Worm (Caenorhabditis elegans) whole organism, L1 larva: ENCODE measurements around the gene T13C5.6.
A peak's percentile ranks its signal among the peaks of the same experiment; 100 is the strongest.

ENCODE experiments used
- C04F5.9 ChIP-seq: sonication (generic microtip); optimal IDR thresholded peaks from 2 replicates; lab custom pipeline; 2016; ENCODE audit warnings: missing genetic modification characterization, missing compliant biosample characterization
- C34B4.2 ChIP-seq: sonication (generic microtip); optimal IDR thresholded peaks from 2 replicates; lab custom pipeline; 2017; ENCODE audit warnings: mild to moderate bottlenecking, missing genetic modification characterization, missing compliant biosample characterization
- alr-1 ChIP-seq: fragments of 200-800 bp; sonication (Bioruptor generic); optimal IDR thresholded peaks from 2 replicates; lab custom pipeline; 2018; ENCODE audit warnings: borderline replicate concordance, mild to moderate bottlenecking, missing genetic modification characterization, missing compliant biosample characterization
- ceh-63 ChIP-seq: fragments of 200-800 bp; sonication (Bioruptor generic); optimal IDR thresholded peaks from 2 replicates; lab custom pipeline; 2018; ENCODE audit warnings: mild to moderate bottlenecking, missing genetic modification characterization, missing compliant biosample characterization
- ceh-82 ChIP-seq, 3 experiments: fragments of 150-350 bp in 1 of 3; sonication (generic microtip) in 2 of 3; optimal IDR thresholded peaks; 2 replicates each; lab custom pipeline; 2014 to 2017; ENCODE audit warnings: missing biosample characterization in 3 of 3, missing genetic modification characterization in 3 of 3
- ces-1 ChIP-seq: fragments of 150-350 bp; optimal IDR thresholded peaks from 2 replicates; lab custom pipeline; 2014; ENCODE audit warnings: missing biosample characterization, missing genetic modification reagents, missing genetic modification characterization
- dsc-1 ChIP-seq: sonication (generic microtip); optimal IDR thresholded peaks from 2 replicates; lab custom pipeline; 2016; ENCODE audit warnings: mild to moderate bottlenecking, missing genetic modification characterization, missing compliant biosample characterization
- egl-13 ChIP-seq: sonication (generic microtip); optimal IDR thresholded peaks from 2 replicates; lab custom pipeline; 2016; ENCODE audit warnings: missing genotype, missing genetic modification reagents, missing genetic modification characterization, missing compliant biosample characterization
- egl-27 ChIP-seq, 2 experiments: fragments of 150-350 bp in 1 of 2; sonication (generic microtip); optimal IDR thresholded peaks; 3 replicates each; lab custom pipeline; 2017 to 2018; ENCODE audit warnings: missing biosample characterization in 2 of 2, missing genetic modification characterization in 2 of 2, missing genetic modification reagents in 2 of 2
- ets-5 ChIP-seq: fragments of 200-800 bp; sonication (Bioruptor generic); IDR thresholded peaks from 2 replicates; pipeline ENCODE4 v1.3.6; 2022; ENCODE audit warnings: missing genetic modification characterization, missing compliant biosample characterization
- fkh-10 ChIP-seq: sonication (generic microtip); optimal IDR thresholded peaks from 2 replicates; lab custom pipeline; 2017; ENCODE audit warnings: missing biosample characterization, missing genetic modification reagents, missing genetic modification characterization
- fkh-4 ChIP-seq: sonication (generic microtip); optimal IDR thresholded peaks from 2 replicates; lab custom pipeline; 2016; ENCODE audit warnings: missing compliant biosample characterization, missing genetic modification characterization, borderline replicate concordance
- fkh-8 ChIP-seq: sonication (generic microtip); optimal IDR thresholded peaks from 2 replicates; lab custom pipeline; 2016; ENCODE audit warnings: mild to moderate bottlenecking, missing genetic modification characterization, missing compliant biosample characterization
- hlh-17 ChIP-seq: fragments of 200-800 bp; sonication (Bioruptor generic); optimal IDR thresholded peaks from 2 replicates; lab custom pipeline; 2018; ENCODE audit warnings: missing genetic modification characterization, mild to moderate bottlenecking, missing compliant biosample characterization, moderate library complexity, borderline replicate concordance
- hlh-4 ChIP-seq: sonication (generic microtip); optimal IDR thresholded peaks from 2 replicates; lab custom pipeline; 2016; ENCODE audit warnings: mild to moderate bottlenecking, missing genetic modification characterization, missing compliant biosample characterization
- jun-1 ChIP-seq: fragments of 150-350 bp; optimal IDR thresholded peaks from 2 replicates; lab custom pipeline; 2014; ENCODE audit warnings: missing biosample characterization, missing genetic modification reagents, missing genetic modification characterization
- lin-14 ChIP-seq: fragments of 200-800 bp; sonication (Bioruptor generic); optimal IDR thresholded peaks from 2 replicates; lab custom pipeline; 2018; ENCODE audit warnings: mild to moderate bottlenecking, missing genetic modification characterization, moderate library complexity, missing compliant biosample characterization
- lin-35 ChIP-seq, 2 experiments: fragments of 150-350 bp; optimal IDR thresholded peaks; 2 replicates each; lab custom pipeline; 2014; ENCODE audit warnings: missing biosample characterization in 2 of 2, missing genetic modification characterization in 2 of 2, missing genetic modification reagents in 2 of 2
- lir-3 ChIP-seq: sonication (generic microtip); optimal IDR thresholded peaks from 2 replicates; lab custom pipeline; 2016; ENCODE audit warnings: mild to moderate bottlenecking, missing genetic modification characterization, moderate library complexity, missing compliant biosample characterization; ENCODE audit not compliant: poor library complexity
- mdl-1 ChIP-seq, 2 experiments: fragments of 150-350 bp; optimal IDR thresholded peaks; 2 replicates each; lab custom pipeline; 2014 to 2017; ENCODE audit warnings: missing biosample characterization in 2 of 2, missing genetic modification characterization in 2 of 2, inconsistent platforms in 1 of 2
- mep-1 ChIP-seq: fragments of 150-350 bp; optimal IDR thresholded peaks from 2 replicates; lab custom pipeline; 2014; ENCODE audit warnings: missing biosample characterization, missing genetic modification characterization
- nhr-19 ChIP-seq: fragments of 200-800 bp; sonication (Bioruptor generic); conservative IDR thresholded peaks from 2 replicates; pipeline ENCODE4 v1.3.6; 2022; ENCODE audit warnings: missing genetic modification characterization, missing compliant biosample characterization
- nhr-47 ChIP-seq: sonication (generic microtip); optimal IDR thresholded peaks from 2 replicates; lab custom pipeline; 2016; ENCODE audit warnings: mild to moderate bottlenecking, missing genetic modification characterization, moderate library complexity, missing compliant biosample characterization
- nhr-71 ChIP-seq: sonication (generic microtip); optimal IDR thresholded peaks from 2 replicates; lab custom pipeline; 2016; ENCODE audit warnings: mild to moderate bottlenecking, missing genetic modification characterization, moderate library complexity, missing compliant biosample characterization
- nhr-77 ChIP-seq: fragments of 150-350 bp; optimal IDR thresholded peaks from 2 replicates; lab custom pipeline; 2014; ENCODE audit warnings: missing biosample characterization, missing genetic modification characterization
- nhr-84 ChIP-seq: sonication (generic microtip); optimal IDR thresholded peaks from 2 replicates; lab custom pipeline; 2017; ENCODE audit warnings: missing biosample characterization, missing genetic modification characterization
- pag-3 ChIP-seq: sonication (generic microtip); optimal IDR thresholded peaks from 2 replicates; lab custom pipeline; 2017; ENCODE audit warnings: missing genetic modification characterization, mild to moderate bottlenecking, missing compliant biosample characterization, antibody characterized with exemption, borderline replicate concordance; ENCODE audit not compliant: insufficient read depth
- pax-3 ChIP-seq: fragments of 200-800 bp; sonication (Bioruptor generic); optimal IDR thresholded peaks from 2 replicates; lab custom pipeline; 2018; ENCODE audit warnings: mild to moderate bottlenecking, missing genetic modification characterization, moderate library complexity, missing compliant biosample characterization
- pqm-1 ChIP-seq: sonication (generic microtip); optimal IDR thresholded peaks from 3 replicates; lab custom pipeline; 2017; ENCODE audit warnings: missing biosample characterization, missing genetic modification characterization
- rnt-1 ChIP-seq: sonication (generic microtip); optimal IDR thresholded peaks from 2 replicates; lab custom pipeline; 2016; ENCODE audit warnings: mild to moderate bottlenecking, missing genetic modification characterization, moderate library complexity, missing compliant biosample characterization
- snpc-4 ChIP-seq: fragments of 150-350 bp; optimal IDR thresholded peaks from 2 replicates; lab custom pipeline; 2014; ENCODE audit warnings: missing biosample characterization, missing genetic modification characterization
- snu-23 ChIP-seq: sonication (generic microtip); optimal IDR thresholded peaks from 2 replicates; lab custom pipeline; 2016; ENCODE audit warnings: missing genetic modification characterization, missing compliant biosample characterization
- sup-37 ChIP-seq: fragments of 200-800 bp; sonication (Bioruptor generic); optimal IDR thresholded peaks from 2 replicates; lab custom pipeline; 2018; ENCODE audit warnings: mild to moderate bottlenecking, missing genetic modification characterization, missing compliant biosample characterization
- swsn-7 ChIP-seq: sonication (generic microtip); optimal IDR thresholded peaks from 2 replicates; lab custom pipeline; 2016; ENCODE audit warnings: missing genetic modification characterization, missing compliant biosample characterization
- unc-98 ChIP-seq: fragments of 200-800 bp; sonication (Bioruptor generic); IDR thresholded peaks from 2 replicates; pipeline ENCODE4 v1.3.6; 2022; ENCODE audit warnings: missing genetic modification characterization, missing compliant biosample characterization
- vab-15 ChIP-seq: sonication (generic microtip); optimal IDR thresholded peaks from 2 replicates; lab custom pipeline; 2017; ENCODE audit warnings: missing genotype, mild to moderate bottlenecking, missing genetic modification characterization, missing compliant biosample characterization
- zag-1 ChIP-seq: fragments of 150-350 bp; optimal IDR thresholded peaks from 2 replicates; lab custom pipeline; 2014; ENCODE audit warnings: missing biosample characterization, missing genetic modification characterization
- ztf-11 ChIP-seq, 2 experiments: sonication (generic microtip); optimal IDR thresholded peaks; 2 replicates each; lab custom pipeline; 2016 to 2017; ENCODE audit warnings: missing genetic modification characterization in 2 of 2, missing biosample characterization in 1 of 2, missing compliant biosample characterization in 1 of 2

The T13C5.6 gene

ce11 chrX:6232998-6233626 lies 25.6 kb upstream of the T13C5.6 start, which contains the start of gene C14F11.4:
Gene C14F11.4 (minus strand): TSS chrX:6233048.
- no peak for TF ChIP-seq nhr-47 (tag; lab: Kevin White, UChicago)
- no peak for TF ChIP-seq alr-1 (tag; lab: Kevin White, UChicago)
- no peak for TF ChIP-seq snpc-4 (tag; lab: Kevin White, UChicago)
- no peak for TF ChIP-seq nhr-71
- TF ChIP-seq vab-15 (tag; lab: Kevin White, UChicago): no peak
- no peak for TF ChIP-seq lin-35 (GFP tag; optimal IDR thresholded peaks at IDR 0.05; lab: Kevin White, UChicago)
- no peak for TF ChIP-seq lir-3 (tag; lab: Kevin White, UChicago)
- TF ChIP-seq fkh-10 (GFP tag; lab: Kevin White, UChicago): no peak
- TF ChIP-seq hlh-4: no peak
- no peak for TF ChIP-seq nhr-77 (tag; lab: Kevin White, UChicago)
- TF ChIP-seq pqm-1 (tag; lab: Kevin White, UChicago): no peak
- no peak for TF ChIP-seq swsn-7 (tag; lab: Kevin White, UChicago)
- TF ChIP-seq mep-1 (tag; lab: Kevin White, UChicago): no peak
- TF ChIP-seq C34B4.2: no peak
- no peak for TF ChIP-seq zag-1
- no peak for TF ChIP-seq hlh-17
- no peak for TF ChIP-seq unc-98

- TF ChIP-seq dsc-1 (no peak), mdl-1 (tag; optimal IDR thresholded peaks at IDR 0.05; lab: Kevin White, UChicago) (no peak), ces-1 (GFP tag; lab: Kevin White, UChicago) (no peak), pag-3 (tag; lab: Kevin White, UChicago) (no peak), swsn-7 (tag; lab: Kevin White, UChicago) (no peak), snu-23 (GFP tag; lab: Kevin White, UChicago) (no peak), ceh-82 (tag; optimal IDR thresholded peaks at IDR 0.05; lab: Kevin White, UChicago) (no peak), C04F5.9 (no peak), ceh-63 (no peak), nhr-77 (tag; lab: Kevin White, UChicago) (no peak), egl-27 (tag; optimal IDR thresholded peaks at IDR 0.05; lab: Kevin White, UChicago) (no peak), fkh-8 (no peak), nhr-84 (tag; lab: Kevin White, UChicago) (no peak), ztf-11 (tag; optimal IDR thresholded peaks at IDR 0.05; lab: Kevin White, UChicago) (no peak)
- TF ChIP-seq, all 84 proteins: peak for 0
Measured at ce11 chrX:6230669-6231068, 23.2 kb upstream of the T13C5.6 start, which contains the start of gene lite-1. Gene lite-1 (minus strand): TSS chrX:6230769.

- no peak for TF ChIP-seq sup-37 (GFP tag; lab: Kevin White, UChicago)
- peak; percentile 22 for TF ChIP-seq rnt-1
- TF ChIP-seq pax-3 (tag; lab: Kevin White, UChicago): no peak
- no peak for TF ChIP-seq nhr-19 (GFP tag; lab: Robert Waterston, UW)
- TF ChIP-seq lin-14 (GFP tag; lab: Kevin White, UChicago): peak; percentile 41
- no peak for TF ChIP-seq jun-1
- TF ChIP-seq ets-5 (GFP tag; lab: Robert Waterston, UW): no peak
- no peak for TF ChIP-seq nhr-77 (tag; lab: Kevin White, UChicago)
- TF ChIP-seq, all 84 proteins: peak for 2
Measured at ce11 chrX:6224841-6225240, 17.4 kb upstream of the T13C5.6 start.

DNA sequence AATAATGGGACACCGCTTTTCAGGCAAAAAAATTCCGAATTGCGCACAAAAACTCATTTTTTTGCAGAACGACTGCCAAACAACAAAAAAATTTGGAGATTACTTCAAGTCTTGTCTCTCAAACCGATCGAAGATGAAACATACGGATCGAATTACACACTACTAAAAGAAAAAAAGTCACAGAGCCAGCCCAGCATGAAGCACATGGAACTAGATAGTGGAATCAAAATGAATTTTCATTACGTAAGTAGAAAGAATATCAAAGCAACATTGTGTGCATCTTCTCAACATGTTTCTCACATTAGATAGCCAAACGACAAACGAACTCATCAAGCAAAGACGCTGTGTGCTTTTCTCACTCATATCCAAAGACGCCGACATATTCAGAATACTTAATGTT lies 13.6 kb upstream of the T13C5.6 start:
- TF ChIP-seq alr-1 (tag; lab: Kevin White, UChicago) (no peak), dsc-1 (peak; percentile 96), fkh-4 (tag; lab: Kevin White, UChicago) (peak; percentile 61), egl-13 (tag; lab: Kevin White, UChicago) (no peak)
- TF ChIP-seq, all 84 proteins: peak for 2
